Fruit fly (Drosophila melanogaster): Measurements from ENCODE around the gene CG32982.

CG32982 gene

dm6 chr2L:9150805-9151204, 25.3 kb downstream of the CG32982 start (continued):
- no peak for TF ChIP-seq Dip3 (GFP tag; optimal IDR thresholded peaks at IDR 0.05)
- no peak for TF ChIP-seq NFAT (GFP tag; IDR thresholded peaks at IDR 0.05)
- no peak for TF ChIP-seq danr (GFP tag; IDR thresholded peaks at IDR 0.05)
- TF ChIP-seq ewg (GFP tag; optimal IDR thresholded peaks at IDR 0.05): no peak
- no peak for TF ChIP-seq cato (GFP tag; optimal IDR thresholded peaks at IDR 0.05; ENCODE audit: borderline replicate concordance)
- no peak for TF ChIP-seq pros (GFP tag; optimal IDR thresholded peaks at IDR 0.05)
- TF ChIP-seq dati (GFP tag; IDR thresholded peaks at IDR 0.05): no peak
- no peak for TF ChIP-seq E2f1 (GFP tag; IDR thresholded peaks at IDR 0.05)
- TF ChIP-seq Hmr (GFP tag; optimal IDR thresholded peaks at IDR 0.05): no peak
- no peak for TF ChIP-seq sug (tag; optimal IDR thresholded peaks at IDR 0.05)
- no peak for TF ChIP-seq CG6813 (GFP tag; optimal IDR thresholded peaks at IDR 0.05)
- no peak for TF ChIP-seq NC2α (GFP tag; optimal IDR thresholded peaks at IDR 0.05)
- no peak for TF ChIP-seq CG32772 (GFP tag; IDR thresholded peaks at IDR 0.05)
- TF ChIP-seq CG4424 (GFP tag; optimal IDR thresholded peaks at IDR 0.05): no peak
- no peak for TF ChIP-seq CG17829 (tag; optimal IDR thresholded peaks at IDR 0.05)
- no peak for TF ChIP-seq schlank (tag; optimal IDR thresholded peaks at IDR 0.05)
- 0 out of 2 replicates have a peak, but pooled peaks have one; percentile 18 for TF ChIP-seq CG16779 (GFP tag; IDR thresholded peaks at IDR 0.05)
- no peak for TF ChIP-seq pzg (GFP tag; optimal IDR thresholded peaks at IDR 0.05)
- TF ChIP-seq CG11695 (GFP tag; IDR thresholded peaks at IDR 0.05): no peak
- no peak for TF ChIP-seq lola (GFP tag; optimal IDR thresholded peaks at IDR 0.05)
- 0 out of 2 replicates have a peak, but pooled peaks have one; percentile 14 for TF ChIP-seq Bgb (GFP tag; IDR thresholded peaks at IDR 0.05; ENCODE audit: partially characterized antibody)
- no peak for TF ChIP-seq CG30431 (GFP tag; optimal IDR thresholded peaks at IDR 0.05)
- no peak for TF ChIP-seq CG8290 (GFP tag; optimal IDR thresholded peaks at IDR 0.05)
- peak in 1 of 2 experiments; percentile 41 for TF ChIP-seq CG8290 (tag; optimal IDR thresholded peaks at IDR 0.05)
- no peak for TF ChIP-seq tgo (GFP tag; IDR thresholded peaks at IDR 0.05)
- TF ChIP-seq CG12391 (tag; optimal IDR thresholded peaks at IDR 0.05): no peak
- TF ChIP-seq sima (GFP tag; optimal IDR thresholded peaks at IDR 0.05): no peak
- no peak for TF ChIP-seq CG7372 (GFP tag; IDR thresholded peaks at IDR 0.05)
- TF ChIP-seq CG6272 (GFP tag; IDR thresholded peaks at IDR 0.05): no peak
- no peak for TF ChIP-seq Mrtf (GFP tag; IDR thresholded peaks at IDR 0.05)
- TF ChIP-seq CG5953 (GFP tag; IDR thresholded peaks at IDR 0.05): no peak
- TF ChIP-seq ato (GFP tag; IDR thresholded peaks at IDR 0.05; ENCODE audit: partially characterized antibody): no peak
- TF ChIP-seq CTCF (GFP tag; optimal IDR thresholded peaks at IDR 0.05): no peak
- TF ChIP-seq CG7963 (GFP tag; IDR thresholded peaks at IDR 0.05; ENCODE audit: partially characterized antibody): no peak

- TF ChIP-seq Ets65A (GFP tag) (peak; percentile 21), CG3407 (GFP tag; optimal IDR thresholded peaks at IDR 0.05) (no peak)
Measured at dm6 chr2L:9157770-9158169, 32.2 kb downstream of the CG32982 start.

- TF ChIP-seq CG5180 (GFP tag; optimal IDR thresholded peaks at IDR 0.05) (peak; percentile 55), Deaf1 (tag; optimal IDR thresholded peaks at IDR 0.05) (no peak), Max (GFP tag; optimal IDR thresholded peaks at IDR 0.05) (no peak), mirr (GFP tag; optimal IDR thresholded peaks at IDR 0.05) (peak; percentile 22), trem (tag; optimal IDR thresholded peaks at IDR 0.05) (peak; percentile 10), CG12071 (GFP tag; optimal IDR thresholded peaks at IDR 0.05) (peak; percentile 2), CG6791 (GFP tag; IDR thresholded peaks at IDR 0.05; ENCODE audit: partially characterized antibody) (0 out of 3 replicates have a peak, but pooled peaks have one; percentile 35), Dbx (GFP tag; IDR thresholded peaks at IDR 0.05) (peak; percentile 17; the same call in 1 of the 3 replicates), Rfx (GFP tag; IDR thresholded peaks at IDR 0.05) (0 out of 2 replicates have a peak, but pooled peaks have one; percentile 37), B-H2 (GFP tag; optimal IDR thresholded peaks at IDR 0.05) (peak; percentile 33), Bgb (GFP tag; IDR thresholded peaks at IDR 0.05; ENCODE audit: partially characterized antibody) (peak; percentile 52; the same call in 1 of the 2 replicates), CTCF (GFP tag; optimal IDR thresholded peaks at IDR 0.05) (peak; percentile 70), CG11504 (tag; optimal IDR thresholded peaks at IDR 0.05) (peak; percentile 26), Asciz (GFP tag; optimal IDR thresholded peaks at IDR 0.05) (no peak), tna (GFP tag; IDR thresholded peaks at IDR 0.05; ENCODE audit: partially characterized antibody) (peak; percentile 22; the same call in 1 of the 2 replicates), lab (GFP tag; optimal IDR thresholded peaks at IDR 0.05) (peak; percentile 5), CG31224 (GFP tag; IDR thresholded peaks at IDR 0.05) (no peak)
Measured at dm6 chr2L:9158341-9158740, 32.8 kb downstream of the CG32982 start.

All from whole organism, embryonic.